Fruit fly (Drosophila melanogaster): ENCODE measurements around the gene mid.

Gene mid

DNA sequence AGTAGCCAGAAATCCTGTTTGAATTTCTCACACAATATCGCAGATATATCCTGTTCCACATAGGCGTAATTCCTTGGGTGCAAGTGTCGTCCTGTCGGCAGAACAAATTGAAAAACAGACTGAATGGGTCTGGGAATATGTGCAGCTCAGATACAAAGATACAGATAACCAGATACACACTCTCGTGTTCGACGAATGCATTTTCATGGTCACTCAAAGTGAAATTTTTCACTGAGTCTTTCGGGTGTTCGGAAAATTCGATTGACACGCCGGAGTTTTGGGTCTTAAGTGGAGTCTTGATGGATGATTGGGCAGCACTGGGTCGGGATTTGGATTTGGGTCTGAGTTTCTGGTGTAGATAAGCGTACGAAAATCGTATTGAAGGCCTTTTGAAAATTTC is 6.4 kb downstream of the mid start:
- TF ChIP-seq tup (GFP tag; optimal IDR thresholded peaks at IDR 0.05) (no peak), gsb-n (tag; optimal IDR thresholded peaks at IDR 0.05) (peak; percentile 68), CG6791 (GFP tag; IDR thresholded peaks at IDR 0.05; ENCODE audit: partially characterized antibody) (0 out of 3 replicates have a peak, but pooled peaks have one; percentile 39), CG8281 (tag; optimal IDR thresholded peaks at IDR 0.05) (no peak), prd (optimal IDR thresholded peaks at IDR 0.05) (no peak), prd (GFP tag; IDR thresholded peaks at IDR 0.05) (peak; percentile 5; the same call in 1 of the 3 replicates), stwl (tag; optimal IDR thresholded peaks at IDR 0.05) (peak; percentile 2), CG2199 (GFP tag; IDR thresholded peaks at IDR 0.05) (peak; percentile 78; the same call in 2 of the 3 replicates), CG8290 (GFP tag; optimal IDR thresholded peaks at IDR 0.05) (peak; percentile 27), CG8290 (tag; optimal IDR thresholded peaks at IDR 0.05) (no peak)

DNA sequence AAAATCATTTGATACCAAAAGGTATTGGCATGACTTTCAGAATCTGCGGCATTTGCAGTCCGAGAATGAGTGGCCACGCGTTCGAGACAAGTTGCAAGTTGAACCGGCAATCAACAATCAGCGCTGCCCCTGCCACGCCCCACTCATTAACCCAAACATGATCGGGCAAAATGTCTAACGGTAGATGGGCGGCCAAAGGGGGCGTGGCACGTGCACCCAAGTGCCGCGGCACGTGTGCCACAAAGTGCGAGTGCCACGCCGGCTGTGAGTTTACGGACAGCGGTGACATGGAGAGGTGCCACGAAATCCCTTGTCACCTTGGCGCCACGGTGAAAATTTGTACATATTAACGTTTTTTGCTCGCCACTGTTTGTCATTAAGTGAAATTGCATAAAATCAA is 8.0 kb downstream of the mid start:
- TF ChIP-seq CG16813 (GFP tag; IDR thresholded peaks at IDR 0.05; ENCODE audit: partially characterized antibody) (no peak), Rfx (GFP tag; IDR thresholded peaks at IDR 0.05) (no peak), CG1832 (GFP tag; optimal IDR thresholded peaks at IDR 0.05) (no peak), Hey (tag; optimal IDR thresholded peaks at IDR 0.05) (peak; percentile 93), pan (optimal IDR thresholded peaks at IDR 0.05) (no peak), pan (GFP tag; optimal IDR thresholded peaks at IDR 0.05 in 1 of 2, IDR thresholded peaks at IDR 0.05 in 1 of 2) (no peak), pita (GFP tag; optimal IDR thresholded peaks at IDR 0.05) (no peak), CG3838 (GFP tag; optimal IDR thresholded peaks at IDR 0.05) (no peak), D19B (GFP tag; optimal IDR thresholded peaks at IDR 0.05) (no peak), Trl (optimal IDR thresholded peaks at IDR 0.05) (no peak), Trl (GFP tag; optimal IDR thresholded peaks at IDR 0.05) (no peak), CG3065 (GFP tag; optimal IDR thresholded peaks at IDR 0.05) (peak; percentile 49), Myb (GFP tag; optimal IDR thresholded peaks at IDR 0.05) (no peak)

DNA sequence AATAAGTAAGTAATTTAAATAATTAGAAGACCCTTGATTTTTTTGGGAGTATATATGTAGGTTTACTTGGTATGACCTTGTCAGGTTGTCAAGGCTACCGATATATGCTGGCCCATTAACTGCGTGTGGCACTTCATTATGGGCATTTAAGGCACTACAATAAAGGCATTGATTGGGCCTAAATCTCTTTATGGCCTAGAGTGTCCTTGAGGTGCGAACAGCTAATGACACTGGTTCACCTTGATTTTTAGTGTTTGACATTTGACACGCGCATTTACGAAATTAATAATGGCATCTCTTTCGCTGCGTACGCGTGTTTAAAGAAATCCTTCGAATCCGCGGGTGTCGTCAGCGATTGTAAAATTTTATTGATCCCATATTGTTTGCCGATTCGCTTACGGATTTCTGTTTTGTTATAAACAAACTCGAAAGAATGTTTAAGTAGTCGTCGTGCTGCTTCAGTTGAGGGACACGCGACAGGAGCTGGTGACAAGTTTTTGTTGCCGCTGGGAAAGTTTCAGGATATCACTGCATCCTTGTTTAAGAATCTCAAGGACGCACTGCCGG is 12.5 kb downstream of the mid start:
- TF ChIP-seq zen (tag; optimal IDR thresholded peaks at IDR 0.05) (peak; percentile 85), cad (GFP tag; optimal IDR thresholded peaks at IDR 0.05) (peak; percentile 98), odd (GFP tag; optimal IDR thresholded peaks at IDR 0.05) (no peak), D19A (tag; optimal IDR thresholded peaks at IDR 0.05) (peak; percentile 4), tll (GFP tag; optimal IDR thresholded peaks at IDR 0.05) (peak in 1 of 2 experiments; percentile 97), Med (GFP tag) (no peak), CG7271 (tag; optimal IDR thresholded peaks at IDR 0.05) (peak; percentile 77), D (optimal IDR thresholded peaks at IDR 0.05) (peak; percentile 91), D (GFP tag; optimal IDR thresholded peaks at IDR 0.05) (no peak)

DNA sequence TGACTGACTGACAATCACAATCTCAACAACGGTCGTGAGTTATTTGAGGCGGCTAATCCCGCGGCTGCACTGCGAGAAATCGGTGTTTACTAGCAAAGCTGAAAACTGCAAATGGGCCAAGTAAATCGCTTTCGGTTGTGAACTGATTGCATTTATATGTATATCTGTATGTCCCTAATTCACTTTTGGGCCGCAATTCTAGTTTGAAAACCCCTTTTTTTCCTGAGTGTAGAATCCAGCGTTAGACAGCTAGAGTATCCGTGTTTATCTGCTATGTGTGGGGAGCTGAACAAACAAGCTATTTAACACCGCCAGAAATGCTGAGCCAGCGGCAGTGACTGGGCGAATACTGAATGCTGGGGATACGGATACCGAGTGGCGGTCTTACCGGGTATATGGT is 15.3 kb downstream of the mid start:
- peak; percentile 87 for TF ChIP-seq Oli (tag; optimal IDR thresholded peaks at IDR 0.05)
- TF ChIP-seq luna (GFP tag; optimal IDR thresholded peaks at IDR 0.05) = peak; percentile 58
- peak; percentile 75 for TF ChIP-seq CG14441 (GFP tag; IDR thresholded peaks at IDR 0.05)
- peak; percentile 56 to 77 for TF ChIP-seq Hr51 (GFP tag; optimal IDR thresholded peaks at IDR 0.05)
- TF ChIP-seq Nf-YC (tag; optimal IDR thresholded peaks at IDR 0.05) = no peak
- peak; percentile 82; the same call in 2 of the 3 replicates for TF ChIP-seq CG34422 (GFP tag; IDR thresholded peaks at IDR 0.05)
- TF ChIP-seq row (GFP tag; IDR thresholded peaks at IDR 0.05) = peak; percentile 91
- TF ChIP-seq cas (GFP tag; IDR thresholded peaks at IDR 0.05) = peak; percentile 48; the same call in 1 of the 2 replicates
- peak; percentile 63 for TF ChIP-seq CG12155 (GFP tag; optimal IDR thresholded peaks at IDR 0.05)
- peak; percentile 78 for TF ChIP-seq ttk (GFP tag; IDR thresholded peaks at IDR 0.05)
- TF ChIP-seq trh (GFP tag; optimal IDR thresholded peaks at IDR 0.05) = peak; percentile 46
- peak; percentile 94 for TF ChIP-seq chn (GFP tag; optimal IDR thresholded peaks at IDR 0.05)
- TF ChIP-seq CG4404 (GFP tag; IDR thresholded peaks at IDR 0.05) = peak; percentile 91
- peak; percentile 96 for TF ChIP-seq Antp (GFP tag; optimal IDR thresholded peaks at IDR 0.05)
- peak; percentile 93 for TF ChIP-seq CG8944 (GFP tag; optimal IDR thresholded peaks at IDR 0.05)
- TF ChIP-seq CG2678 (tag; optimal IDR thresholded peaks at IDR 0.05) = peak; percentile 74
- peak; percentile 35 for TF ChIP-seq CG10431 (GFP tag; optimal IDR thresholded peaks at IDR 0.05)

Data from whole organism, embryonic.